Fruit fly (Drosophila melanogaster): ENCODE measurements around the gene Snx27.

Snx27 gene

dm6 chrX:5672243-5673051 is 65.4 kb downstream of the Snx27 start, which contains the start of gene RpL35:
TSS of gene RpL35 (plus strand) at chrX:5672401.
- TF ChIP-seq h (GFP tag; optimal IDR thresholded peaks at IDR 0.05), result peak; percentile 35
- TF ChIP-seq Jra (GFP tag; optimal IDR thresholded peaks at IDR 0.05), result no peak
- TF ChIP-seq HLH106 (tag; optimal IDR thresholded peaks at IDR 0.05), result peak; percentile 21
- TF ChIP-seq jim (GFP tag; optimal IDR thresholded peaks at IDR 0.05), result no peak
- no peak for TF ChIP-seq brk (GFP tag; optimal IDR thresholded peaks at IDR 0.05)
- TF ChIP-seq psq (GFP tag; optimal IDR thresholded peaks at IDR 0.05), result peak; percentile 12
- TF ChIP-seq Myc (optimal IDR thresholded peaks at IDR 0.05), result peak; percentile 42
- peak; percentile 47 for TF ChIP-seq fru (GFP tag; optimal IDR thresholded peaks at IDR 0.05)
- peak; percentile 47 for TF ChIP-seq CG9705 (GFP tag; optimal IDR thresholded peaks at IDR 0.05)
- TF ChIP-seq CrebA (GFP tag; optimal IDR thresholded peaks at IDR 0.05; ENCODE audit: borderline replicate concordance), result no peak
- TF ChIP-seq dsf (GFP tag; optimal IDR thresholded peaks at IDR 0.05; ENCODE audit: borderline replicate concordance), result no peak
- TF ChIP-seq GATAd (GFP tag; optimal IDR thresholded peaks at IDR 0.05), result no peak
- TF ChIP-seq Sp1 (GFP tag; optimal IDR thresholded peaks at IDR 0.05), result peak; percentile 59
- TF ChIP-seq dl (GFP tag; optimal IDR thresholded peaks at IDR 0.05; ENCODE audit: insufficient read depth in 1 of 2, partially characterized antibody in 2 of 2), result no peak
- TF ChIP-seq Hnf4 (GFP tag; optimal IDR thresholded peaks at IDR 0.05), result peak; percentile 45
- no peak for TF ChIP-seq Vsx2 (GFP tag; optimal IDR thresholded peaks at IDR 0.05; ENCODE audit: partially characterized antibody)
- no peak for TF ChIP-seq Dif (GFP tag; optimal IDR thresholded peaks at IDR 0.05; ENCODE audit: partially characterized antibody)
- peak; percentile 26 for TF ChIP-seq OdsH (GFP tag; optimal IDR thresholded peaks at IDR 0.05)
- TF ChIP-seq br (GFP tag; optimal IDR thresholded peaks at IDR 0.05), result peak; percentile 31
- no peak for TF ChIP-seq lola (GFP tag; optimal IDR thresholded peaks at IDR 0.05)
- peak; percentile 60 for TF ChIP-seq rgr (GFP tag; optimal IDR thresholded peaks at IDR 0.05)
- peak; percentile 15 for TF ChIP-seq dmrt93B (GFP tag; optimal IDR thresholded peaks at IDR 0.05)
- TF ChIP-seq Rel (GFP tag; optimal IDR thresholded peaks at IDR 0.05), result no peak
- TF ChIP-seq Rel (tag; optimal IDR thresholded peaks at IDR 0.05), result peak; percentile 26
- no peak for TF ChIP-seq pan (optimal IDR thresholded peaks at IDR 0.05)
- TF ChIP-seq ey (GFP tag; optimal IDR thresholded peaks at IDR 0.05), result no peak
- TF ChIP-seq foxo (GFP tag; optimal IDR thresholded peaks at IDR 0.05), result peak in 1 of 2 experiments; percentile 39
- TF ChIP-seq sv (GFP tag; optimal IDR thresholded peaks at IDR 0.05), result no peak
- no peak for TF ChIP-seq CG32264 (GFP tag; optimal IDR thresholded peaks at IDR 0.05)

dm6 chrX:5671537-5672029 is 66.2 kb downstream of the Snx27 start, which contains the start of gene Rab18:
TSS of gene Rab18 (minus strand) at chrX:5671812.
- TF ChIP-seq ey (GFP tag; optimal IDR thresholded peaks at IDR 0.05), result peak; percentile 30
- no peak for TF ChIP-seq fru (GFP tag; optimal IDR thresholded peaks at IDR 0.05)
- no peak for TF ChIP-seq Hr78 (GFP tag; optimal IDR thresholded peaks at IDR 0.05)
- TF ChIP-seq rgr (GFP tag; optimal IDR thresholded peaks at IDR 0.05), result no peak
- no peak for TF ChIP-seq psq (GFP tag; optimal IDR thresholded peaks at IDR 0.05)
- TF ChIP-seq br (GFP tag; optimal IDR thresholded peaks at IDR 0.05), result peak; percentile 3
- TF ChIP-seq Abd-B (GFP tag; optimal IDR thresholded peaks at IDR 0.05), result no peak
- TF ChIP-seq Hr83 (GFP tag; optimal IDR thresholded peaks at IDR 0.05; ENCODE audit: poor library complexity, severe bottlenecking), result peak; percentile 79
- TF ChIP-seq Dif (GFP tag; optimal IDR thresholded peaks at IDR 0.05; ENCODE audit: partially characterized antibody), result no peak
- TF ChIP-seq dl (GFP tag; optimal IDR thresholded peaks at IDR 0.05; ENCODE audit: insufficient read depth in 1 of 2, partially characterized antibody in 2 of 2), result no peak
- TF ChIP-seq Myc (optimal IDR thresholded peaks at IDR 0.05), result no peak
- TF ChIP-seq Jra (GFP tag; optimal IDR thresholded peaks at IDR 0.05), result no peak
- peak; percentile 38 for TF ChIP-seq woc (GFP tag; optimal IDR thresholded peaks at IDR 0.05)
- no peak for TF ChIP-seq lola (GFP tag; optimal IDR thresholded peaks at IDR 0.05)
- TF ChIP-seq foxo (GFP tag; optimal IDR thresholded peaks at IDR 0.05), result peak in 1 of 2 experiments; percentile 56
- TF ChIP-seq N (GFP tag; optimal IDR thresholded peaks at IDR 0.05), result no peak
- TF ChIP-seq Sp1 (GFP tag; optimal IDR thresholded peaks at IDR 0.05), result no peak
- TF ChIP-seq sv (GFP tag; optimal IDR thresholded peaks at IDR 0.05), result no peak
- TF ChIP-seq HLH106 (tag; optimal IDR thresholded peaks at IDR 0.05), result peak; percentile 23
- no peak for TF ChIP-seq tai (GFP tag; optimal IDR thresholded peaks at IDR 0.05)
- peak; percentile 25 for TF ChIP-seq GATAd (GFP tag; optimal IDR thresholded peaks at IDR 0.05)
- TF ChIP-seq pan (optimal IDR thresholded peaks at IDR 0.05), result no peak
- no peak for TF ChIP-seq CG9705 (GFP tag; optimal IDR thresholded peaks at IDR 0.05)
- TF ChIP-seq brk (GFP tag; optimal IDR thresholded peaks at IDR 0.05), result no peak
- TF ChIP-seq CrebA (GFP tag; optimal IDR thresholded peaks at IDR 0.05; ENCODE audit: borderline replicate concordance), result no peak
- TF ChIP-seq Hnf4 (GFP tag; optimal IDR thresholded peaks at IDR 0.05), result no peak
